Fruit fly (Drosophila melanogaster) whole organism, adult: Measurements from ENCODE around the gene CG11679.

ENCODE experiments used
- CG11617 ChIP-seq: fragments of 200-800 bp; sonication (Bioruptor generic); optimal IDR thresholded peaks from 2 replicates; lab custom pipeline; 2017; ENCODE audit warnings: mild to moderate bottlenecking, missing biosample characterization, missing genetic modification reagents, missing genetic modification characterization
- CG12768 ChIP-seq: fragments of 200-800 bp; sonication (Bioruptor generic); optimal IDR thresholded peaks from 2 replicates; lab custom pipeline; 2017; ENCODE audit warnings: missing biosample characterization, missing genetic modification characterization, mild to moderate bottlenecking, moderate library complexity, missing genetic modification reagents
- CG14711 ChIP-seq: fragments of 200-800 bp; sonication (Bioruptor generic); optimal IDR thresholded peaks from 2 replicates; lab custom pipeline; 2018; ENCODE audit warnings: missing biosample characterization, mild to moderate bottlenecking, missing genetic modification characterization, moderate library complexity
- CG1620 ChIP-seq: fragments of 200-800 bp; sonication (Bioruptor generic); optimal IDR thresholded peaks from 2 replicates; lab custom pipeline; 2016; ENCODE audit warnings: missing biosample characterization, missing genetic modification characterization
- CG33017 ChIP-seq: fragments of 200-800 bp; sonication (Bioruptor generic); optimal IDR thresholded peaks from 2 replicates; lab custom pipeline; 2018; ENCODE audit warnings: missing biosample characterization, mild to moderate bottlenecking, missing genetic modification characterization, moderate library complexity
- CG5204 ChIP-seq: fragments of 200-800 bp; sonication (Bioruptor generic); optimal IDR thresholded peaks from 2 replicates; lab custom pipeline; 2016; ENCODE audit warnings: missing biosample characterization, missing genetic modification characterization
- CG7045 ChIP-seq: fragments of 200-800 bp; sonication (Bioruptor generic); optimal IDR thresholded peaks from 2 replicates; lab custom pipeline; 2017; ENCODE audit warnings: missing biosample characterization, mild to moderate bottlenecking, missing genetic modification characterization
- CG7101 ChIP-seq: fragments of 200-800 bp; sonication (Bioruptor generic); optimal IDR thresholded peaks from 2 replicates; lab custom pipeline; 2018; ENCODE audit warnings: missing biosample characterization, mild to moderate bottlenecking, missing genetic modification characterization, moderate library complexity
- Clk ChIP-seq: fragments of 200-800 bp; sonication (Bioruptor generic); optimal IDR thresholded peaks from 2 replicates; lab custom pipeline; 2017; ENCODE audit warnings: missing biosample characterization, missing genetic modification characterization
- Crg-1 ChIP-seq: fragments of 200-800 bp; sonication (Bioruptor generic); optimal IDR thresholded peaks from 2 replicates; lab custom pipeline; 2016; ENCODE audit warnings: missing biosample characterization, missing genetic modification characterization
- Hr96 ChIP-seq: fragments of 200-800 bp; sonication (Bioruptor generic); optimal IDR thresholded peaks from 2 replicates; lab custom pipeline; 2016; ENCODE audit warnings: missing biosample characterization, missing genetic modification characterization
- Mnt ChIP-seq: fragments of 200-800 bp; sonication (Bioruptor generic); optimal IDR thresholded peaks from 2 replicates; lab custom pipeline; 2016; ENCODE audit warnings: missing biosample characterization, mild to moderate bottlenecking, missing genetic modification characterization
- bab1 ChIP-seq: fragments of 200-800 bp; sonication (Bioruptor generic); optimal IDR thresholded peaks from 3 replicates; lab custom pipeline; 2019; ENCODE audit warnings: missing biosample characterization, mild to moderate bottlenecking, missing genetic modification characterization, moderate library complexity
- cic ChIP-seq: fragments of 200-800 bp; sonication (Bioruptor generic); optimal IDR thresholded peaks from 2 replicates; lab custom pipeline; 2017; ENCODE audit warnings: missing biosample characterization, mild to moderate bottlenecking, missing genetic modification characterization, moderate library complexity
- cnc ChIP-seq, 2 experiments: fragments of >200 bp; optimal IDR thresholded peaks; 2 replicates each; lab custom pipeline; 2017
- kay ChIP-seq: fragments of 200-800 bp; sonication (Bioruptor generic); peaks from one replicate; lab custom pipeline; 2016; ENCODE audit warnings: missing biosample characterization, missing genetic modification characterization, borderline replicate concordance
- ovo ChIP-seq: fragments of 200-800 bp; sonication (Bioruptor generic); optimal IDR thresholded peaks from 2 replicates; lab custom pipeline; 2016; ENCODE audit warnings: missing biosample characterization, missing genetic modification characterization
- pad ChIP-seq: fragments of 200-800 bp; sonication (Bioruptor generic); optimal IDR thresholded peaks from 3 replicates; lab custom pipeline; 2017; ENCODE audit warnings: missing biosample characterization, missing genetic modification characterization, mild to moderate bottlenecking, moderate library complexity, missing genetic modification reagents
- tj ChIP-seq: fragments of 200-800 bp; sonication (Bioruptor generic); optimal IDR thresholded peaks from 3 replicates; lab custom pipeline; 2017; ENCODE audit warnings: missing biosample characterization, mild to moderate bottlenecking, missing genetic modification characterization, moderate library complexity
- toe ChIP-seq: fragments of 200-800 bp; sonication (Bioruptor generic); optimal IDR thresholded peaks from 2 replicates; lab custom pipeline; 2016; ENCODE audit warnings: missing biosample characterization, missing genetic modification characterization

The CG11679 gene

DNA sequence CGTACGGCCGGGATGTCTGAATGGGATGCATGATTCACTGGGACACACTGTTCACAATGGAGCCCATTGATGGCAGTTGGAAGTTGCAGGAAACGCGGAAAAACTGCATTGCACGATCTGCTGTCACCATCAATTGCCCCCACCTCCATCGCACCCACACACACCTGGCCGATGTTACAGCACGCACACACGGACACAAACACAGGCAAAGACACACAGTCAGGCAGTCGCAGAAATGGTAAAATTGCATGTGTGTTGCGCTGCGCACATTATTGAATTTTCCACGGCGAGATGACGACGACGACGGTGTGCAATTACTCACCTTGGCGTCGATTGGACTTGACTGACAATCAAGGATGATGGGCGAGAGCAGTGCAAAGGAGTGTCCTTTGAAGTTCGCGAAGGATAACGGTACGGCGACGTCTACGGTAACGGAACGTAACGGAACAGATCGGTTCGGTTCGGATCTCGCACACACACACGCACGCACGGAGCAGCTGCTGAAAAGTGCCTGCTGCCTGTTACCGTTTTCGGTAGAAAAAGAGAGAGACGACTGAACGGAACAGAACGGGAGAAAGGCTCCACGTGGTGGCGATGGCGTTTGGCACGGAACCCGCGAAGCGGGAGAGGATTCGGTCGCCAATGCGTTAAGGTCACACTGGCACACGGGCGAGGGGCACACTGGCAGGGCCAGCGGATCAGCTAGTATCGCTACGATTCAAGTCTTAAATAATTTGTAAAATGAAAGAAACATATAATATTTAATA lies 28.6 kb downstream of the CG11679 start, which contains the start of the genes CG9281 and CG15601:
Gene CG9281 (minus strand): TSS at position 556 of the 767 bp plus-strand sequence.
Gene CG15601 (plus strand): TSS at position 664 of the 767 bp plus-strand sequence.
- TF ChIP-seq CG33017 (tag; lab: Kevin White, UChicago) (no peak), pad (GFP tag; lab: Kevin White, UChicago) (peak; percentile 41), cic (GFP tag; lab: Kevin White, UChicago) (peak; percentile 43), ovo (GFP tag; lab: Kevin White, UChicago) (peak; percentile 99), tj (GFP tag; lab: Kevin White, UChicago) (peak; percentile 83), Mnt (GFP tag; lab: Kevin White, UChicago) (peak; percentile 99), CG11617 (peak; percentile 16), CG14711 (tag; lab: Kevin White, UChicago) (no peak), cnc (optimal IDR thresholded peaks at IDR 0.05; lab: Kevin White, UChicago) (no peak)

DNA sequence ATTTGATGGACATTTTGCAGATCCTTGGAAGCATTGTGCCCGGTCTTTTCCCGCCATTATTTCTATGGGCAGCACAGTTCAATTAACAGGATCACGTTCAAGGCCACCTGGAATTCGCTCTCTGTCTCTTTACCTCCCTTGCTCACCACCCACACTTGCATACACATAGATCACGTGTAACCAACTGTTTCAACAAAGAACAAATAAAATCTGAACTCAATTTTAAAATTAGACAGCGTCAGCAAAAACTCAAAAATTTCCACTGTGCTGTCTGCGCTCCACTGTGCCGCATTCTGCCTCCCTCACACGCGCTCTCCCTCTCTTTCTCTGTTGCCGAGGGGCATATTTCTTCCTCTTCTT lies 29.1 kb downstream of the CG11679 start:
- TF ChIP-seq cnc (optimal IDR thresholded peaks at IDR 0.05; lab: Kevin White, UChicago) (no peak), ovo (GFP tag; lab: Kevin White, UChicago) (no peak), tj (GFP tag; lab: Kevin White, UChicago) (peak; percentile 90)

DNA sequence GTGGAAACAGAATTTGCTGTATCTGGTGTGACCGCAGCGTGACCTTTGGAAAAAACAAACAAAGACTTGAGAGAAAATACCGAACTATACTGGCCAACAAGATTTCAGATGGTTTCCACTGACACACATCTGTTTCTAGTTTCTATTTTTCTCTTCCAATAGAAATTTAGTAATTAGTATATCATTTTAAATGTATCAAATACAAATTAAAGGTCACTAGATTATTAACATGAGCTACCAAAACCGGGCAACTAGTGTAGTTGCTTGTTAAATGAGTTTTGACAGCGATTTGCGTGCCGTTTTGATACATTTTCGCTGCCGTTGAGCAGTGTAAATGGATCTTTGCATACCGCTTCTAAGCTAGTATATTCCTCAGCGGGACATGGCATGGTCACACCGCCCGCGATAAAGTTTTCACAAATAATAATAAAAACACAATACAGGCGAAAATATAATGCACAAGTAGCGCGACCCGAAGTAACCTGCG lies 35.0 kb downstream of the CG11679 start, which contains the start of the genes Pis and Hap40:
Gene Pis (minus strand): TSS at position 51 of the 487 bp plus-strand sequence.
Gene Hap40 (plus strand): TSS at position 406 of the 487 bp plus-strand sequence.
- peak; percentile 71 for TF ChIP-seq Mnt (GFP tag; lab: Kevin White, UChicago)
- TF ChIP-seq Clk (GFP tag; lab: Kevin White, UChicago) = no peak
- TF ChIP-seq tj (GFP tag; lab: Kevin White, UChicago) = peak; percentile 47
- peak; percentile 61 for TF ChIP-seq Crg-1 (GFP tag; lab: Kevin White, UChicago)
- TF ChIP-seq CG12768 (GFP tag; lab: Kevin White, UChicago) = peak; percentile 10
- TF ChIP-seq toe (GFP tag; lab: Kevin White, UChicago) = peak; percentile 72
- peak; percentile 60 for TF ChIP-seq CG14711 (tag; lab: Kevin White, UChicago)
- TF ChIP-seq ovo (GFP tag; lab: Kevin White, UChicago) = no peak
- TF ChIP-seq kay (GFP tag; lab: Kevin White, UChicago) = no peak
- no peak for TF ChIP-seq Hr96
- TF ChIP-seq CG33017 (tag; lab: Kevin White, UChicago) = no peak
- TF ChIP-seq CG7045 (GFP tag; lab: Kevin White, UChicago) = peak; percentile 53
- TF ChIP-seq cnc (optimal IDR thresholded peaks at IDR 0.05; lab: Kevin White, UChicago) = no peak
- TF ChIP-seq CG5204 (GFP tag; lab: Kevin White, UChicago) = no peak
- no peak for TF ChIP-seq cic (GFP tag; lab: Kevin White, UChicago)
- TF ChIP-seq bab1 (GFP tag; lab: Kevin White, UChicago) = peak; percentile 55
- TF ChIP-seq CG11617 = peak; percentile 66
- peak; percentile 58 for TF ChIP-seq pad (GFP tag; lab: Kevin White, UChicago)
- TF ChIP-seq CG7101 = peak; percentile 73
- TF ChIP-seq CG1620 (GFP tag; lab: Kevin White, UChicago) = peak; percentile 70

DNA sequence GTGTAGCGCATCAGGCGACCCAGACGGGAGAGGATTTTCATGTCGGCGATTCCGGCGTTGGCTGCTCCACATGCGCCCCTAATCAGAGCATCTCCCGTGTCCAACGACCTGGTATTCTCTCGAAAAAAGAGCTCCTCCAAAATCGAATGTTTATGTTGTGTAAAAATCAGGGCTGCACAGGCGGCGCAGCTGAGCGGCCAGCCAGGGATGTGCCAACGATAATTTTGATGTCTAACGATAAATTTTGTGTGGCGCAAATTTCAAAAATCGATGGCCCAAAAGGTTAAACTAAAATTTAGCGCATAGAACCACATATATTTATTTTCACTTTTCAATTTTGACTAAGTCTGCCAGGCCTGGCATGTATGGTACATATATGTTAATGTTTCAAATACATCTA lies 37.7 kb downstream of the CG11679 start, which contains the start of gene CG9240:
Gene CG9240 (minus strand): TSS at position 213 of the 400 bp plus-strand sequence.
- TF ChIP-seq bab1 (GFP tag; lab: Kevin White, UChicago) = peak; percentile 64
- TF ChIP-seq CG33017 (tag; lab: Kevin White, UChicago) = no peak
- TF ChIP-seq CG14711 (tag; lab: Kevin White, UChicago) = peak; percentile 1
- TF ChIP-seq Mnt (GFP tag; lab: Kevin White, UChicago) = peak; percentile 13
- no peak for TF ChIP-seq CG7045 (GFP tag; lab: Kevin White, UChicago)

DNA sequence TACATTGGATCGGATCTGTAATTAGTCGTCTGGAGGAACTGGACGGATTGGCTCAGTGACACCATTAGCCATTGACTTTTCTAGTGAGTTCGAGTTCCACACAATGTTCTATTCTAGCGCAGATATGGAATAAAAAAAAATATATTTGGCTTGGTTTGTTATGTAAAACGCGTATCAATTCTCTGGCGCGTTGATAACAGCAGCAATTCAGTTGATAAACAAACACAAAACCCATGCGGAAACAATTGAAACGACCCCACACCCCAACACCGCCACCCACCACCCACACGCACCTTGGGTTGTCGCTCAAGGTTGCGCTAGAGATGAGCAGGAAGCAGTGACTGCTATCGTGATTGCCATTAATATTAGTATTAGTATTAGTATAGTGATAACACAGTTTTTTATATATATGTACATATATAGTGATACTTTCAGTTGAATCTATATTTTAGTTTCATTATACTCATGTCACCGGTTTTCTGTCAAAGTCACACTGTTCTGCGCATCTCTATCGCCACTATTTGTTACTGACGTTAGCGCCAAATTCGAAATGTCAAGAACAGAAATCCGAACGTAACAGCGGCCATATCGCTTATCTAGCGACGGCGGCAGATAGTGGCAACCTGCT lies 41.1 kb downstream of the CG11679 start:
- TF ChIP-seq CG7045 (GFP tag; lab: Kevin White, UChicago) (peak; percentile 85), tj (GFP tag; lab: Kevin White, UChicago) (peak; percentile 73), cic (GFP tag; lab: Kevin White, UChicago) (peak; percentile 80), Hr96 (no peak), kay (GFP tag; lab: Kevin White, UChicago) (no peak), toe (GFP tag; lab: Kevin White, UChicago) (no peak), pad (GFP tag; lab: Kevin White, UChicago) (peak; percentile 83), CG12768 (GFP tag; lab: Kevin White, UChicago) (peak; percentile 73), cnc (optimal IDR thresholded peaks at IDR 0.05; lab: Kevin White, UChicago) (no peak), Crg-1 (GFP tag; lab: Kevin White, UChicago) (peak; percentile 75), Clk (GFP tag; lab: Kevin White, UChicago) (peak; percentile 59), CG33017 (tag; lab: Kevin White, UChicago) (peak; percentile 90), CG11617 (peak; percentile 91), CG5204 (GFP tag; lab: Kevin White, UChicago) (peak; percentile 61), CG7101 (peak; percentile 96), CG1620 (GFP tag; lab: Kevin White, UChicago) (peak; percentile 81), ovo (GFP tag; lab: Kevin White, UChicago) (peak; percentile 76), bab1 (GFP tag; lab: Kevin White, UChicago) (peak; percentile 96), CG14711 (tag; lab: Kevin White, UChicago) (peak; percentile 95), Mnt (GFP tag; lab: Kevin White, UChicago) (peak; percentile 91)
